Fruit fly (Drosophila melanogaster) whole organism, pupa: ENCODE data around the gene CG43347.

ENCODE experiments used
- CG10348 ChIP-seq: fragments of 200-800 bp; sonication (Bioruptor generic); IDR thresholded peaks from 2 replicates; pipeline ENCODE4 v1.3.6; 2022; ENCODE audit warnings: missing biosample characterization, missing genetic modification characterization
- CG12605 ChIP-seq: fragments of 200-800 bp; sonication (Bioruptor generic); IDR thresholded peaks from 2 replicates; pipeline ENCODE4 v1.3.6; 2022; ENCODE audit warnings: missing biosample characterization, missing genetic modification characterization
- CG13204 ChIP-seq: fragments of 200-800 bp; sonication (Bioruptor generic); optimal IDR thresholded peaks from 2 replicates; lab custom pipeline; 2018; ENCODE audit warnings: missing biosample characterization, mild to moderate bottlenecking, missing genetic modification characterization, moderate library complexity
- CG14655 ChIP-seq: fragments of 200-800 bp; sonication (Bioruptor generic); optimal IDR thresholded peaks from 3 replicates; lab custom pipeline; 2017; ENCODE audit warnings: mild to moderate bottlenecking, missing biosample characterization, missing genetic modification reagents, missing genetic modification characterization
- CG15710 ChIP-seq: fragments of 200-800 bp; sonication (Bioruptor generic); optimal IDR thresholded peaks from 2 replicates; lab custom pipeline; 2018; ENCODE audit warnings: missing biosample characterization, mild to moderate bottlenecking, missing genetic modification characterization, moderate library complexity
- CG17806 ChIP-seq: fragments of 200-800 bp; sonication (Bioruptor generic); optimal IDR thresholded peaks from 2 replicates; lab custom pipeline; 2018; ENCODE audit warnings: missing biosample characterization, mild to moderate bottlenecking, missing genetic modification characterization, moderate library complexity
- CG32121 ChIP-seq: fragments of 200-800 bp; sonication (Bioruptor generic); IDR thresholded peaks from 2 replicates; pipeline ENCODE4 v1.3.6; 2022; ENCODE audit warnings: missing biosample characterization, missing genetic modification characterization
- CG34367 ChIP-seq: fragments of 200-800 bp; sonication (Bioruptor generic); optimal IDR thresholded peaks from 2 replicates; lab custom pipeline; 2018; ENCODE audit warnings: missing biosample characterization, mild to moderate bottlenecking, missing genetic modification characterization
- CG4496 ChIP-seq: fragments of 200-800 bp; sonication (Bioruptor generic); IDR thresholded peaks from 3 replicates; pipeline ENCODE4 v1.3.6; 2022; ENCODE audit warnings: missing biosample characterization, missing genetic modification characterization
- CG8159 ChIP-seq: fragments of 200-800 bp; sonication (Bioruptor generic); optimal IDR thresholded peaks from 3 replicates; lab custom pipeline; 2018; ENCODE audit warnings: missing biosample characterization, mild to moderate bottlenecking, missing genetic modification characterization, moderate library complexity
- CG8301 ChIP-seq: fragments of 200-800 bp; sonication (Bioruptor generic); optimal IDR thresholded peaks from 2 replicates; lab custom pipeline; 2018; ENCODE audit warnings: missing biosample characterization, mild to moderate bottlenecking, missing genetic modification characterization
- CG9948 ChIP-seq: fragments of 200-800 bp; sonication (Bioruptor generic); optimal IDR thresholded peaks from 2 replicates; lab custom pipeline; 2018; ENCODE audit warnings: missing biosample characterization, mild to moderate bottlenecking, missing genetic modification characterization, moderate library complexity
- D1 ChIP-seq: fragments of 200-800 bp; sonication (Bioruptor generic); optimal IDR thresholded peaks from 2 replicates; lab custom pipeline; 2018; ENCODE audit warnings: missing biosample characterization, mild to moderate bottlenecking, missing genetic modification characterization, moderate library complexity
- EcR ChIP-seq: fragments of 200-800 bp; sonication (Bioruptor generic); optimal IDR thresholded peaks from 3 replicates; lab custom pipeline; 2019; ENCODE audit warnings: missing biosample characterization, missing genetic modification characterization, mild to moderate bottlenecking, moderate library complexity, missing genetic modification reagents
- Ets98B ChIP-seq: fragments of 200-800 bp; sonication (Bioruptor generic); IDR thresholded peaks from 2 replicates; pipeline ENCODE4 v1.3.6; 2022; ENCODE audit warnings: missing biosample characterization, missing genetic modification characterization
- Pif1A ChIP-seq: fragments of 200-800 bp; sonication (Bioruptor generic); optimal IDR thresholded peaks from 3 replicates; lab custom pipeline; 2016; ENCODE audit warnings: missing biosample characterization, missing genetic modification characterization
- Pif1B ChIP-seq: fragments of 200-800 bp; sonication (Bioruptor generic); optimal IDR thresholded peaks from 3 replicates; lab custom pipeline; 2016; ENCODE audit warnings: missing biosample characterization, missing genetic modification characterization
- Snoo ChIP-seq: fragments of 200-800 bp; sonication (Bioruptor generic); optimal IDR thresholded peaks from 3 replicates; lab custom pipeline; 2017; ENCODE audit warnings: missing biosample characterization, mild to moderate bottlenecking, missing genetic modification characterization, inconsistent platforms
- fd96Ca ChIP-seq: fragments of 200-800 bp; sonication (Bioruptor generic); IDR thresholded peaks from 3 replicates; pipeline ENCODE4 v1.3.6; 2022; ENCODE audit warnings: missing biosample characterization, missing genetic modification characterization
- gl ChIP-seq: fragments of 200-800 bp; sonication (Bioruptor generic); optimal IDR thresholded peaks from 2 replicates; lab custom pipeline; 2018; ENCODE audit warnings: missing biosample characterization, mild to moderate bottlenecking, missing genetic modification characterization
- rn ChIP-seq: fragments of 200-800 bp; sonication (Bioruptor generic); IDR thresholded peaks from 2 replicates; pipeline ENCODE4 v1.3.6; 2022; ENCODE audit warnings: missing biosample characterization, missing genetic modification characterization

The CG43347 gene

DNA sequence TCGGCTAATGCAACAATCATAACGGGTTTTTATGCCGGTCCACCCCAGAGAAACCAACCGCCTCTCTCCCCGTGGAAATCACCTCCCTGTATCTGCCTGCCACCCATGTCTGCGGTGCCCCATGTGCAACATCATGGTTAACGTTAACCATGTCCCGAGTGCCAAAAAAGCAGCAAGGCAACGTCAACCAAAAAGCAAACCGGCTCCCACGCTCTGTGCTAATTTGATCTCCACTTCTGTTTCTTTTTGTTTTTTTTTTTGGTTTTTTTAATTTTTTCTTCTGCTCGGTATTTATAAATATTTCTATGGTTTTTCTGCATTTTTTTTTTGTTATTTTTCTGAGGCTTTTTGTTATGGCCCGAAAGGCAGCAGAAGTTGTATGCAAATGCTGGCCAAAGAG lies 43.0 kb downstream of the CG43347 start:
- TF ChIP-seq Ets98B (GFP tag; lab: Robert Waterston, UW) (peak; percentile 51; the same call in 1 of the 2 replicates), CG4496 (GFP tag; lab: Robert Waterston, UW) (peak; percentile 41; the same call in 2 of the 3 replicates), CG8301 (tag; lab: Kevin White, UChicago) (no peak), CG9948 (tag; lab: Kevin White, UChicago) (no peak), CG12605 (peak; percentile 17; the same call in 1 of the 2 replicates)

DNA sequence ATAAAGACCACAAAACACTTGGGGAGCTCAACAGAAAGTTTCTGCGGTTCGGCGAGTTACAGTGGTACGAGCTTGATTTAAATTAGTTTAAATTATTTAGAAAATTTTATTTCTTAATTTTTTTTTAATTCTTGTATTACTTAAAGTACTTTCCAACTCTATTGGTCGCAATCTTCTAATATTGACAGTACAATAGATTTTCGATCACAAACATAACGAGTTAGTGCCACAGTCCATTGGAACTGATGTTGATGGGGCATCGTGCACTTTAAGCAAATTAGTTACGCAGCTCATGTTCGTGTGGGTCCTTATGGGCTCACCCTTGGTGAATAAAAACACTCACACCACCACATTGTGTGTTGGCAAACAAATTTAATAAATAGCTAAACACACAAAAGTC lies 46.4 kb downstream of the CG43347 start:
- TF ChIP-seq gl (tag; lab: Kevin White, UChicago) (no peak), CG14655 (GFP tag; lab: Kevin White, UChicago) (peak; percentile 55), Pif1B (GFP tag; lab: Kevin White, UChicago) (peak; percentile 39), CG10348 (GFP tag; lab: Robert Waterston, UW) (no peak), fd96Ca (GFP tag; lab: Robert Waterston, UW) (0 out of 3 replicates have a peak, but pooled peaks have one; percentile 39), Ets98B (GFP tag; lab: Robert Waterston, UW) (peak; percentile 67), CG17806 (tag; lab: Kevin White, UChicago) (peak; percentile 49), CG34367 (tag; lab: Kevin White, UChicago) (peak; percentile 41), CG32121 (GFP tag; lab: Robert Waterston, UW) (peak; percentile 68), Pif1A (peak; percentile 59), CG8301 (tag; lab: Kevin White, UChicago) (peak; percentile 45), CG8159 (tag; lab: Kevin White, UChicago) (peak; percentile 45), CG12605 (peak; percentile 44; the same call in 1 of the 2 replicates), EcR (no peak), CG13204 (GFP tag; lab: Kevin White, UChicago) (no peak), CG15710 (tag; lab: Kevin White, UChicago) (peak; percentile 45), CG9948 (tag; lab: Kevin White, UChicago) (peak; percentile 48), CG4496 (GFP tag; lab: Robert Waterston, UW) (peak; percentile 77), rn (GFP tag; lab: Robert Waterston, UW) (no peak), Snoo (tag; lab: Kevin White, UChicago) (peak; percentile 18), D1 (tag; lab: Kevin White, UChicago) (no peak)

- peak; percentile 83 for TF ChIP-seq CG32121 (GFP tag; lab: Robert Waterston, UW)
- TF ChIP-seq CG14655 (GFP tag; lab: Kevin White, UChicago), result peak; percentile 91
- no peak for TF ChIP-seq EcR
- TF ChIP-seq Snoo (tag; lab: Kevin White, UChicago), result peak; percentile 23
- TF ChIP-seq rn (GFP tag; lab: Robert Waterston, UW), result peak; percentile 65
- TF ChIP-seq CG13204 (GFP tag; lab: Kevin White, UChicago), result peak; percentile 62
- peak; percentile 89 for TF ChIP-seq Ets98B (GFP tag; lab: Robert Waterston, UW)
- TF ChIP-seq gl (tag; lab: Kevin White, UChicago), result peak; percentile 76
- TF ChIP-seq CG9948 (tag; lab: Kevin White, UChicago), result peak; percentile 84
- peak; percentile 89 for TF ChIP-seq CG8301 (tag; lab: Kevin White, UChicago)
- peak; percentile 92 for TF ChIP-seq fd96Ca (GFP tag; lab: Robert Waterston, UW)
- peak; percentile 92 for TF ChIP-seq CG4496 (GFP tag; lab: Robert Waterston, UW)
- TF ChIP-seq Pif1B (GFP tag; lab: Kevin White, UChicago), result peak; percentile 86
- peak; percentile 40; the same call in 1 of the 2 replicates for TF ChIP-seq CG10348 (GFP tag; lab: Robert Waterston, UW)
- peak; percentile 83 for TF ChIP-seq CG8159 (tag; lab: Kevin White, UChicago)
- TF ChIP-seq CG12605, result peak; percentile 85
- peak; percentile 89 for TF ChIP-seq Pif1A
- TF ChIP-seq D1 (tag; lab: Kevin White, UChicago), result no peak
- TF ChIP-seq CG17806 (tag; lab: Kevin White, UChicago), result peak; percentile 83
- peak; percentile 84 for TF ChIP-seq CG34367 (tag; lab: Kevin White, UChicago)
- peak; percentile 79 for TF ChIP-seq CG15710 (tag; lab: Kevin White, UChicago)
These were observed 49.7 kb downstream of the CG43347 start for dm6 chrX:10570142-10570756.

DNA sequence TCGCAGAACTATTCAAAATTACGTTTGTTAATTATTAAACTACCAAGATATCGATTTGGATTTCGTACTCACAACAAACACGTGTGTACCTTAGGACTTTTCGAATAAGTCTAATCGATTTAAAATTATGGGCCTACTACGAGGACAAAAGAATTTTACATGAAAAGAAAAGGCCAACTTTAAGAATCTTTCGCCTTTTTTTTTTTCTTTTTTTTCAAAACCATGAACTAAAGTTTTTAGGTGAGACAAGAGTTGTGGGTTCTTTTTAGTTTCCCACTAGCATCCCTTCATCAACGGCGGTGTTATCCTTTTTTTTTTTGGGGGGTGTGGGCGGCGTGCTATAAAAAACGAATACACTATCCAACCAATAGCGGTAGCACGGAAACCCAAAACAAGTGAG lies 53.5 kb downstream of the CG43347 start, which contains the start of gene CG15296:
CG15296 (minus strand) TSS at position 101 of the 400 bp plus-strand sequence.
- no peak for TF ChIP-seq CG10348 (GFP tag; lab: Robert Waterston, UW)
- no peak for TF ChIP-seq CG17806 (tag; lab: Kevin White, UChicago)
- no peak for TF ChIP-seq CG14655 (GFP tag; lab: Kevin White, UChicago)
- TF ChIP-seq fd96Ca (GFP tag; lab: Robert Waterston, UW), result no peak
- no peak for TF ChIP-seq Snoo (tag; lab: Kevin White, UChicago)
- TF ChIP-seq Pif1A, result no peak
- no peak for TF ChIP-seq rn (GFP tag; lab: Robert Waterston, UW)
- no peak for TF ChIP-seq CG4496 (GFP tag; lab: Robert Waterston, UW)
- no peak for TF ChIP-seq EcR
- no peak for TF ChIP-seq Pif1B (GFP tag; lab: Kevin White, UChicago)
- no peak for TF ChIP-seq CG34367 (tag; lab: Kevin White, UChicago)
- TF ChIP-seq D1 (tag; lab: Kevin White, UChicago), result no peak
- TF ChIP-seq CG8159 (tag; lab: Kevin White, UChicago), result no peak
- no peak for TF ChIP-seq Ets98B (GFP tag; lab: Robert Waterston, UW)

DNA sequence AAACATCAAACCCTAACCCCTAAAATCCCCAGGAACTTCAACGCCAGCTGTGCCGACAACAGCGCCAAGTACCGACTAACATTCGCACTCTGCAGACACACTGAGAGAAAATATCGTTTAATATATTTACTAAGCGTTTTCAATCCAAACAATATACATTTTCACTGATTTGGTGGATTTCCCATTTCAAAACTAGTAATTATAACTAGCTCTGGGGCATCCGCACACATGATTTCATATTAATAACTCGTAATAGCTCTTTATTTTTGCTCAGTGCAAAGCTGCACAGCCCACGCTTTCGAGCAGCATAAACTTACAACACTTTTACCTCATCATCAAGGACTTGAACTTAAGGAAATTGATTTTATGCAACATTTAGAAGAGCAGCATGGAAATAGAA lies 55.8 kb downstream of the CG43347 start:
- TF ChIP-seq Pif1A (no peak), CG17806 (tag; lab: Kevin White, UChicago) (no peak), CG10348 (GFP tag; lab: Robert Waterston, UW) (no peak), D1 (tag; lab: Kevin White, UChicago) (no peak)
